Worm (Caenorhabditis elegans) whole organism, late embryonic: ENCODE results near the gene Y110A2AL.1.

Experiments used
- ceh-19 ChIP-seq: fragments of 200-800 bp; sonication (Bioruptor generic); optimal IDR thresholded peaks from 2 replicates; lab custom pipeline; 2018; ENCODE audit warnings: mild to moderate bottlenecking, missing genetic modification characterization, missing compliant biosample characterization
- ceh-45 ChIP-seq: fragments of 200-800 bp; sonication (Bioruptor generic); IDR thresholded peaks from 2 replicates; pipeline ENCODE4 v1.3.6; 2022; ENCODE audit warnings: missing genetic modification reagents, missing genetic modification characterization, missing compliant biosample characterization
- dve-1 ChIP-seq: sonication (generic microtip); optimal IDR thresholded peaks from 2 replicates; lab custom pipeline; 2017; ENCODE audit warnings: antibody characterized with exemption, mild to moderate bottlenecking, missing genetic modification characterization, missing compliant biosample characterization
- ets-4 ChIP-seq: sonication (generic microtip); optimal IDR thresholded peaks from 2 replicates; lab custom pipeline; 2016; ENCODE audit warnings: missing genetic modification characterization, missing compliant biosample characterization
- fax-1 ChIP-seq: sonication (generic microtip); optimal IDR thresholded peaks from 2 replicates; lab custom pipeline; 2016; ENCODE audit warnings: missing genotype, missing genetic modification characterization, missing compliant biosample characterization
- hlh-6 ChIP-seq: sonication (generic microtip); optimal IDR thresholded peaks from 2 replicates; lab custom pipeline; 2016; ENCODE audit warnings: missing genotype, missing genetic modification characterization, missing compliant biosample characterization
- pat-9 ChIP-seq: fragments of 200-800 bp; sonication (Bioruptor generic); optimal IDR thresholded peaks from 2 replicates; lab custom pipeline; 2018; ENCODE audit warnings: mild to moderate bottlenecking, missing genetic modification characterization, moderate library complexity, missing compliant biosample characterization
- pqm-1 ChIP-seq: sonication (generic microtip); optimal IDR thresholded peaks from 2 replicates; lab custom pipeline; 2016; ENCODE audit warnings: missing genetic modification characterization, missing compliant biosample characterization

ce11 chrII:2925806-2926558, 51.1 kb downstream of the Y110A2AL.1 start:
- TF ChIP-seq pqm-1 (tag; lab: Kevin White, UChicago), result no peak
- TF ChIP-seq ets-4, result no peak
- TF ChIP-seq hlh-6 (tag; lab: Kevin White, UChicago), result no peak
- TF ChIP-seq fax-1 (tag; lab: Kevin White, UChicago), result no peak
- TF ChIP-seq dve-1 (tag; lab: Kevin White, UChicago), result no peak
- TF ChIP-seq ceh-19, result no peak
- no peak for TF ChIP-seq ceh-45 (GFP tag; lab: Robert Waterston, UW)
- no peak for TF ChIP-seq pat-9 (tag; lab: Kevin White, UChicago)
